Worm (Caenorhabditis elegans) whole organism, L1 larva: ENCODE measurements around the gene dyf-3.

ENCODE experiments used
- alr-1 ChIP-seq: fragments of 200-800 bp; sonication (Bioruptor generic); optimal IDR thresholded peaks from 2 replicates; lab custom pipeline; 2018; ENCODE audit warnings: borderline replicate concordance, mild to moderate bottlenecking, missing genetic modification characterization, missing compliant biosample characterization
- ama-1 ChIP-seq: fragments of 150-350 bp; optimal IDR thresholded peaks from 2 replicates; lab custom pipeline; 2014
- fkh-10 ChIP-seq: sonication (generic microtip); optimal IDR thresholded peaks from 2 replicates; lab custom pipeline; 2017; ENCODE audit warnings: missing biosample characterization, missing genetic modification reagents, missing genetic modification characterization
- nhr-84 ChIP-seq: sonication (generic microtip); optimal IDR thresholded peaks from 2 replicates; lab custom pipeline; 2017; ENCODE audit warnings: missing biosample characterization, missing genetic modification characterization
- snpc-4 ChIP-seq: fragments of 150-350 bp; optimal IDR thresholded peaks from 2 replicates; lab custom pipeline; 2014; ENCODE audit warnings: missing biosample characterization, missing genetic modification characterization
- vab-15 ChIP-seq: sonication (generic microtip); optimal IDR thresholded peaks from 2 replicates; lab custom pipeline; 2017; ENCODE audit warnings: missing genotype, mild to moderate bottlenecking, missing genetic modification characterization, missing compliant biosample characterization

ce11 chrIV:3349977-3350580 lies 49.0 kb downstream of the dyf-3 start, which contains the start of gene elks-1:
- no peak for TF ChIP-seq fkh-10 (GFP tag; lab: Kevin White, UChicago)
- no peak for TF ChIP-seq vab-15 (tag; lab: Kevin White, UChicago)
- TF ChIP-seq snpc-4 = no peak
- TF ChIP-seq ama-1 (lab: Kevin White, UChicago) = no peak
- TF ChIP-seq nhr-84 (tag; lab: Kevin White, UChicago) = no peak
- TF ChIP-seq alr-1 (tag; lab: Kevin White, UChicago) = no peak
